Worm (Caenorhabditis elegans) whole organism, L1 larva: Measurements from ENCODE around the gene smg-3.
A peak's percentile ranks its signal among the peaks of the same experiment; 100 is the strongest.

ENCODE experiments used
- Y116A8C.19 ChIP-seq: sonication (generic microtip); optimal IDR thresholded peaks from 2 replicates; lab custom pipeline; 2016; ENCODE audit warnings: missing compliant biosample characterization, missing genetic modification characterization, borderline replicate concordance
- aha-1 ChIP-seq: fragments of 150-350 bp; optimal IDR thresholded peaks from 2 replicates; lab custom pipeline; 2014; ENCODE audit warnings: missing biosample characterization, missing genetic modification characterization
- alr-1 ChIP-seq: fragments of 200-800 bp; sonication (Bioruptor generic); optimal IDR thresholded peaks from 2 replicates; lab custom pipeline; 2018; ENCODE audit warnings: borderline replicate concordance, mild to moderate bottlenecking, missing genetic modification characterization, missing compliant biosample characterization
- aly-2 ChIP-seq: fragments of 150-350 bp; optimal IDR thresholded peaks from 2 replicates; lab custom pipeline; 2014; ENCODE audit warnings: missing biosample characterization, missing genetic modification characterization
- ama-1 ChIP-seq: fragments of 150-350 bp; optimal IDR thresholded peaks from 2 replicates; lab custom pipeline; 2014
- blmp-1 ChIP-seq: fragments of 150-350 bp; optimal IDR thresholded peaks from 2 replicates; lab custom pipeline; 2014; ENCODE audit warnings: missing biosample characterization, missing genetic modification characterization
- ceh-63 ChIP-seq: fragments of 200-800 bp; sonication (Bioruptor generic); optimal IDR thresholded peaks from 2 replicates; lab custom pipeline; 2018; ENCODE audit warnings: mild to moderate bottlenecking, missing genetic modification characterization, missing compliant biosample characterization
- ceh-82 ChIP-seq, 3 experiments: fragments of 150-350 bp in 1 of 3; sonication (generic microtip) in 2 of 3; optimal IDR thresholded peaks; 2 replicates each; lab custom pipeline; 2014 to 2017; ENCODE audit warnings: missing biosample characterization in 3 of 3, missing genetic modification characterization in 3 of 3
- dpl-1 ChIP-seq, 3 experiments: fragments of 150-350 bp in 2 of 3; sonication (generic microtip) in 1 of 3; optimal IDR thresholded peaks; 2 replicates each; lab custom pipeline; 2014 to 2017; ENCODE audit warnings: missing biosample characterization in 3 of 3, missing genetic modification characterization in 3 of 3, missing genetic modification reagents in 3 of 3
- dsc-1 ChIP-seq: sonication (generic microtip); optimal IDR thresholded peaks from 2 replicates; lab custom pipeline; 2016; ENCODE audit warnings: mild to moderate bottlenecking, missing genetic modification characterization, missing compliant biosample characterization
- efl-3 ChIP-seq: fragments of 200-800 bp; sonication (Bioruptor generic); optimal IDR thresholded peaks from 2 replicates; lab custom pipeline; 2018; ENCODE audit warnings: mild to moderate bottlenecking, missing genetic modification characterization, missing compliant biosample characterization
- egl-13 ChIP-seq: sonication (generic microtip); optimal IDR thresholded peaks from 2 replicates; lab custom pipeline; 2016; ENCODE audit warnings: missing genotype, missing genetic modification reagents, missing genetic modification characterization, missing compliant biosample characterization
- elt-2 ChIP-seq: sonication (generic microtip); optimal IDR thresholded peaks from 2 replicates; lab custom pipeline; 2016; ENCODE audit warnings: missing genetic modification characterization, mild to moderate bottlenecking, inconsistent platforms, missing compliant biosample characterization, missing genetic modification reagents
- ets-5 ChIP-seq: fragments of 200-800 bp; sonication (Bioruptor generic); IDR thresholded peaks from 2 replicates; pipeline ENCODE4 v1.3.6; 2022; ENCODE audit warnings: missing genetic modification characterization, missing compliant biosample characterization
- fkh-10 ChIP-seq: sonication (generic microtip); optimal IDR thresholded peaks from 2 replicates; lab custom pipeline; 2017; ENCODE audit warnings: missing biosample characterization, missing genetic modification reagents, missing genetic modification characterization
- fkh-4 ChIP-seq: sonication (generic microtip); optimal IDR thresholded peaks from 2 replicates; lab custom pipeline; 2016; ENCODE audit warnings: missing compliant biosample characterization, missing genetic modification characterization, borderline replicate concordance
- grh-1 ChIP-seq: fragments of 200-800 bp; sonication (Bioruptor generic); IDR thresholded peaks from 2 replicates; pipeline ENCODE4 v1.3.6; 2022; ENCODE audit warnings: missing genetic modification reagents, missing genetic modification characterization, missing compliant biosample characterization
- hlh-17 ChIP-seq: fragments of 200-800 bp; sonication (Bioruptor generic); optimal IDR thresholded peaks from 2 replicates; lab custom pipeline; 2018; ENCODE audit warnings: missing genetic modification characterization, mild to moderate bottlenecking, missing compliant biosample characterization, moderate library complexity, borderline replicate concordance
- hlh-4 ChIP-seq: sonication (generic microtip); optimal IDR thresholded peaks from 2 replicates; lab custom pipeline; 2016; ENCODE audit warnings: mild to moderate bottlenecking, missing genetic modification characterization, missing compliant biosample characterization
- jun-1 ChIP-seq: fragments of 150-350 bp; optimal IDR thresholded peaks from 2 replicates; lab custom pipeline; 2014; ENCODE audit warnings: missing biosample characterization, missing genetic modification reagents, missing genetic modification characterization
- lin-14 ChIP-seq: fragments of 200-800 bp; sonication (Bioruptor generic); optimal IDR thresholded peaks from 2 replicates; lab custom pipeline; 2018; ENCODE audit warnings: mild to moderate bottlenecking, missing genetic modification characterization, moderate library complexity, missing compliant biosample characterization
- lin-35 ChIP-seq, 2 experiments: fragments of 150-350 bp; optimal IDR thresholded peaks; 2 replicates each; lab custom pipeline; 2014; ENCODE audit warnings: missing biosample characterization in 2 of 2, missing genetic modification characterization in 2 of 2, missing genetic modification reagents in 2 of 2
- lir-3 ChIP-seq: sonication (generic microtip); optimal IDR thresholded peaks from 2 replicates; lab custom pipeline; 2016; ENCODE audit warnings: mild to moderate bottlenecking, missing genetic modification characterization, moderate library complexity, missing compliant biosample characterization; ENCODE audit not compliant: poor library complexity
- lsy-2 ChIP-seq, 2 experiments: fragments of 150-350 bp; optimal IDR thresholded peaks; 2 replicates each; lab custom pipeline; 2014; ENCODE audit warnings: missing biosample characterization in 2 of 2, missing genetic modification characterization in 2 of 2
- mab-9 ChIP-seq: fragments of 200-800 bp; sonication (Bioruptor generic); IDR thresholded peaks from 2 replicates; pipeline ENCODE4 v1.3.6; 2022; ENCODE audit warnings: missing genetic modification reagents, missing genetic modification characterization, missing compliant biosample characterization
- mdl-1 ChIP-seq, 2 experiments: fragments of 150-350 bp; optimal IDR thresholded peaks; 2 replicates each; lab custom pipeline; 2014 to 2017; ENCODE audit warnings: missing biosample characterization in 2 of 2, missing genetic modification characterization in 2 of 2, inconsistent platforms in 1 of 2
- mef-2 ChIP-seq: fragments of 150-350 bp; optimal IDR thresholded peaks from 2 replicates; lab custom pipeline; 2014; ENCODE audit warnings: missing biosample characterization, missing genetic modification characterization
- mep-1 ChIP-seq: fragments of 150-350 bp; optimal IDR thresholded peaks from 2 replicates; lab custom pipeline; 2014; ENCODE audit warnings: missing biosample characterization, missing genetic modification characterization
- nhr-20 ChIP-seq: sonication (generic microtip); optimal IDR thresholded peaks from 2 replicates; lab custom pipeline; 2016; ENCODE audit warnings: mild to moderate bottlenecking, missing genetic modification characterization, missing compliant biosample characterization
- nhr-237 ChIP-seq: fragments of 150-350 bp; optimal IDR thresholded peaks from 2 replicates; lab custom pipeline; 2014; ENCODE audit warnings: missing biosample characterization, missing genetic modification characterization
- nhr-28 ChIP-seq: fragments of 150-350 bp; optimal IDR thresholded peaks from 2 replicates; lab custom pipeline; 2014; ENCODE audit warnings: missing biosample characterization, missing genetic modification characterization
- nhr-47 ChIP-seq: sonication (generic microtip); optimal IDR thresholded peaks from 2 replicates; lab custom pipeline; 2016; ENCODE audit warnings: mild to moderate bottlenecking, missing genetic modification characterization, moderate library complexity, missing compliant biosample characterization
- nhr-71 ChIP-seq: sonication (generic microtip); optimal IDR thresholded peaks from 2 replicates; lab custom pipeline; 2016; ENCODE audit warnings: mild to moderate bottlenecking, missing genetic modification characterization, moderate library complexity, missing compliant biosample characterization
- nhr-77 ChIP-seq: fragments of 150-350 bp; optimal IDR thresholded peaks from 2 replicates; lab custom pipeline; 2014; ENCODE audit warnings: missing biosample characterization, missing genetic modification characterization
- nhr-84 ChIP-seq: sonication (generic microtip); optimal IDR thresholded peaks from 2 replicates; lab custom pipeline; 2017; ENCODE audit warnings: missing biosample characterization, missing genetic modification characterization
- nhr-85 ChIP-seq: sonication (generic microtip); peaks from one replicate; lab custom pipeline; 2016; ENCODE audit warnings: missing genetic modification characterization, inconsistent platforms, missing compliant biosample characterization
- pqm-1 ChIP-seq: sonication (generic microtip); optimal IDR thresholded peaks from 3 replicates; lab custom pipeline; 2017; ENCODE audit warnings: missing biosample characterization, missing genetic modification characterization
- rnt-1 ChIP-seq: sonication (generic microtip); optimal IDR thresholded peaks from 2 replicates; lab custom pipeline; 2016; ENCODE audit warnings: mild to moderate bottlenecking, missing genetic modification characterization, moderate library complexity, missing compliant biosample characterization
- skn-1 ChIP-seq: fragments of 150-350 bp; optimal IDR thresholded peaks from 2 replicates; lab custom pipeline; 2014; ENCODE audit warnings: missing biosample characterization, missing genetic modification characterization
- snu-23 ChIP-seq: sonication (generic microtip); optimal IDR thresholded peaks from 2 replicates; lab custom pipeline; 2016; ENCODE audit warnings: missing genetic modification characterization, missing compliant biosample characterization
- swsn-7 ChIP-seq: sonication (generic microtip); optimal IDR thresholded peaks from 2 replicates; lab custom pipeline; 2016; ENCODE audit warnings: missing genetic modification characterization, missing compliant biosample characterization
- tbx-2 ChIP-seq: sonication (generic microtip); optimal IDR thresholded peaks from 2 replicates; lab custom pipeline; 2016; ENCODE audit warnings: missing genetic modification characterization, missing compliant biosample characterization
- tlp-1 ChIP-seq: fragments of 150-350 bp; optimal IDR thresholded peaks from 2 replicates; lab custom pipeline; 2014; ENCODE audit warnings: missing biosample characterization, missing genetic modification characterization
- unc-30 ChIP-seq: sonication (generic microtip); optimal IDR thresholded peaks from 2 replicates; lab custom pipeline; 2017; ENCODE audit warnings: missing biosample characterization, missing genetic modification characterization
- unc-62 ChIP-seq: fragments of 150-350 bp; optimal IDR thresholded peaks from 2 replicates; lab custom pipeline; 2014; ENCODE audit warnings: missing biosample characterization, missing genetic modification reagents, missing genetic modification characterization
- unc-86 ChIP-seq: sonication (generic microtip); optimal IDR thresholded peaks from 2 replicates; lab custom pipeline; 2016; ENCODE audit warnings: missing genetic modification characterization, missing compliant biosample characterization
- xbp-1 ChIP-seq: sonication (generic microtip); optimal IDR thresholded peaks from 2 replicates; lab custom pipeline; 2016; ENCODE audit warnings: missing genetic modification characterization, missing compliant biosample characterization
- zag-1 ChIP-seq: fragments of 150-350 bp; optimal IDR thresholded peaks from 2 replicates; lab custom pipeline; 2014; ENCODE audit warnings: missing biosample characterization, missing genetic modification characterization

Gene smg-3

ce11 chrIV:6323654-6324224 is 49.2 kb downstream of the smg-3 start, which contains the start of gene sqd-1 (continued):
- TF ChIP-seq blmp-1: peak; percentile 77
- peak; percentile 8 for TF ChIP-seq zag-1
- peak; percentile 98 to 99 for TF ChIP-seq lsy-2 (tag; optimal IDR thresholded peaks at IDR 0.05; lab: Kevin White, UChicago)
- peak; percentile 89 for TF ChIP-seq nhr-77 (tag; lab: Kevin White, UChicago)
- TF ChIP-seq mep-1 (tag; lab: Kevin White, UChicago): peak; percentile 95
- peak; percentile 93 for TF ChIP-seq ceh-63
- peak; percentile 85 for TF ChIP-seq ama-1 (lab: Kevin White, UChicago)
- no peak for TF ChIP-seq unc-30 (tag; lab: Kevin White, UChicago)
- peak; percentile 98 for TF ChIP-seq swsn-7
- no peak for TF ChIP-seq tlp-1 (tag; lab: Kevin White, UChicago)
- TF ChIP-seq rnt-1 (tag; lab: Kevin White, UChicago): peak; percentile 98
- peak; percentile 84 for TF ChIP-seq aha-1
- TF ChIP-seq dpl-1 (GFP tag; optimal IDR thresholded peaks at IDR 0.05; lab: Kevin White, UChicago): peak; percentile 86 to 88 (median 88)
- TF ChIP-seq mab-9 (GFP tag; lab: Robert Waterston, UW): peak; percentile 96
- peak; percentile 98 for TF ChIP-seq nhr-20 (tag; lab: Kevin White, UChicago)
- TF ChIP-seq mdl-1 (tag; optimal IDR thresholded peaks at IDR 0.05; lab: Kevin White, UChicago): peak in 1 of 2 experiments; percentile 92
- peak; percentile 97 for TF ChIP-seq dsc-1
- peak; percentile 81 for TF ChIP-seq nhr-237 (tag; lab: Kevin White, UChicago)
- peak; percentile 71 for TF ChIP-seq aly-2
- TF ChIP-seq fkh-10 (GFP tag; lab: Kevin White, UChicago): peak; percentile 80
- peak; percentile 8 for TF ChIP-seq Y116A8C.19 (tag; lab: Kevin White, UChicago)
- no peak for TF ChIP-seq nhr-84 (tag; lab: Kevin White, UChicago)
- TF ChIP-seq nhr-71 (tag; lab: Kevin White, UChicago): peak; percentile 99
- peak; percentile 96 for TF ChIP-seq jun-1 (tag; lab: Kevin White, UChicago)
- TF ChIP-seq xbp-1 (tag; lab: Kevin White, UChicago): peak; percentile 97
- TF ChIP-seq skn-1 (tag; lab: Kevin White, UChicago): peak; percentile 95
- peak; percentile 89 to 94 for TF ChIP-seq lin-35 (GFP tag; optimal IDR thresholded peaks at IDR 0.05; lab: Kevin White, UChicago)
- TF ChIP-seq pqm-1 (tag; lab: Kevin White, UChicago): no peak
- TF ChIP-seq nhr-47 (tag; lab: Kevin White, UChicago): peak; percentile 98
- peak; percentile 97 to 98 (median 97) for TF ChIP-seq ceh-82 (tag; optimal IDR thresholded peaks at IDR 0.05; lab: Kevin White, UChicago)
- TF ChIP-seq unc-86: peak; percentile 97
- no peak for TF ChIP-seq unc-62
- TF ChIP-seq grh-1: peak; percentile 97
- peak; percentile 92 for TF ChIP-seq mef-2 (tag; lab: Kevin White, UChicago)
- no peak for TF ChIP-seq nhr-28
- TF ChIP-seq egl-13 (tag; lab: Kevin White, UChicago): peak; percentile 96
- peak; percentile 93 for TF ChIP-seq lir-3
- TF ChIP-seq ets-5: 0 out of 2 replicates have a peak, but pooled peaks have one; percentile 13
- TF ChIP-seq hlh-4 (tag; lab: Kevin White, UChicago): no peak
- TF ChIP-seq lin-14 (GFP tag; lab: Kevin White, UChicago): peak; percentile 95
- TF ChIP-seq hlh-17: no peak
- TF ChIP-seq snu-23 (GFP tag; lab: Kevin White, UChicago): peak; percentile 98
- TF ChIP-seq fkh-4: peak; percentile 61
- TF ChIP-seq elt-2: peak; percentile 88
- peak; percentile 74 for TF ChIP-seq efl-3 (GFP tag; lab: Kevin White, UChicago)
- no peak for TF ChIP-seq alr-1 (tag; lab: Kevin White, UChicago)
- peak; percentile 98 for TF ChIP-seq tbx-2 (tag; lab: Kevin White, UChicago)
- TF ChIP-seq nhr-85: peak; percentile 98
